Fruit fly (Drosophila melanogaster) whole organism, prepupa: ENCODE results near the gene PolI.

ENCODE experiments used
- CG10631 ChIP-seq: fragments of 200-800 bp; sonication (Bioruptor generic); optimal IDR thresholded peaks from 2 replicates; lab custom pipeline; 2016; ENCODE audit warnings: missing biosample characterization, missing genetic modification characterization
- CG10669 ChIP-seq: fragments of 200-800 bp; sonication (Bioruptor generic); optimal IDR thresholded peaks from 3 replicates; lab custom pipeline; 2018; ENCODE audit warnings: missing biosample characterization, mild to moderate bottlenecking, missing genetic modification characterization, moderate library complexity
- CG11294 ChIP-seq: fragments of 200-800 bp; sonication (Bioruptor generic); IDR thresholded peaks from 2 replicates; pipeline ENCODE4 v1.3.6; 2022; ENCODE audit warnings: missing biosample characterization, missing genetic modification characterization
- CG3032 ChIP-seq: fragments of 200-800 bp; optimal IDR thresholded peaks from 2 replicates; lab custom pipeline; 2019; ENCODE audit warnings: missing biosample characterization, mild to moderate bottlenecking, missing genetic modification characterization, moderate library complexity
- CG31627 ChIP-seq: fragments of 200-800 bp; sonication (Bioruptor generic); optimal IDR thresholded peaks from 3 replicates; lab custom pipeline; 2016; ENCODE audit warnings: missing biosample characterization, missing genetic modification characterization
- CG32006 ChIP-seq: fragments of 200-800 bp; sonication (Bioruptor generic); optimal IDR thresholded peaks from 3 replicates; lab custom pipeline; 2017; ENCODE audit warnings: missing biosample characterization, mild to moderate bottlenecking, missing genetic modification characterization
- CG34406 ChIP-seq: fragments of 200-800 bp; sonication (Bioruptor generic); optimal IDR thresholded peaks from 3 replicates; lab custom pipeline; 2016; ENCODE audit warnings: missing biosample characterization, missing genetic modification characterization
- CG4318 ChIP-seq: fragments of 200-800 bp; sonication (Bioruptor generic); optimal IDR thresholded peaks from 3 replicates; lab custom pipeline; 2017; ENCODE audit warnings: missing biosample characterization, mild to moderate bottlenecking, missing genetic modification characterization
- CG6792 ChIP-seq: fragments of 200-800 bp; sonication (Bioruptor generic); optimal IDR thresholded peaks from 3 replicates; lab custom pipeline; 2016; ENCODE audit warnings: missing biosample characterization, missing genetic modification characterization
- CG6854 ChIP-seq: fragments of 200-800 bp; sonication (Bioruptor generic); optimal IDR thresholded peaks from 2 replicates; lab custom pipeline; 2017; ENCODE audit warnings: missing biosample characterization, mild to moderate bottlenecking, missing genetic modification characterization
- CG7368 ChIP-seq: fragments of 200-800 bp; sonication (Bioruptor generic); optimal IDR thresholded peaks from 3 replicates; lab custom pipeline; 2016; ENCODE audit warnings: missing biosample characterization, missing genetic modification characterization
- CG8632 ChIP-seq: fragments of 200-800 bp; sonication (Bioruptor generic); optimal IDR thresholded peaks from 3 replicates; lab custom pipeline; 2016; ENCODE audit warnings: missing biosample characterization, missing genetic modification characterization
- CG9139 ChIP-seq: fragments of 200-800 bp; sonication (Bioruptor generic); optimal IDR thresholded peaks from 3 replicates; lab custom pipeline; 2017; ENCODE audit warnings: missing biosample characterization, mild to moderate bottlenecking, missing genetic modification characterization
- Eip93F ChIP-seq: fragments of 200-800 bp; sonication (Bioruptor generic); optimal IDR thresholded peaks from 2 replicates; lab custom pipeline; 2016; ENCODE audit warnings: missing biosample characterization, mild to moderate bottlenecking, missing genetic modification characterization
- Ets21C ChIP-seq: fragments of 200-800 bp; sonication (Bioruptor generic); optimal IDR thresholded peaks from 3 replicates; lab custom pipeline; 2016; ENCODE audit warnings: missing biosample characterization, missing genetic modification characterization
- Gug ChIP-seq: fragments of 200-800 bp; sonication (Bioruptor generic); IDR thresholded peaks from 2 replicates; pipeline ENCODE4 v1.3.6; 2022; ENCODE audit warnings: missing biosample characterization, missing genetic modification characterization
- Hr38 ChIP-seq: sonication (Bioruptor generic); optimal IDR thresholded peaks from 2 replicates; lab custom pipeline; 2016; ENCODE audit warnings: missing biosample characterization, missing genetic modification characterization
- Hr39 ChIP-seq: fragments of 200-800 bp; sonication (Bioruptor generic); optimal IDR thresholded peaks from 2 replicates; lab custom pipeline; 2016; ENCODE audit warnings: missing biosample characterization, missing genetic modification characterization
- Hr4 ChIP-seq: fragments of 200-800 bp; sonication (Bioruptor generic); optimal IDR thresholded peaks from 3 replicates; lab custom pipeline; 2016; ENCODE audit warnings: missing biosample characterization, missing genetic modification characterization
- Smox ChIP-seq: fragments of 200-800 bp; sonication (Bioruptor generic); optimal IDR thresholded peaks from 3 replicates; lab custom pipeline; 2016; ENCODE audit warnings: missing biosample characterization, missing genetic modification characterization
- Sox14 ChIP-seq: fragments of 200-800 bp; sonication (Bioruptor generic); optimal IDR thresholded peaks from 3 replicates; lab custom pipeline; 2016; ENCODE audit warnings: missing biosample characterization, missing genetic modification characterization
- Sox15 ChIP-seq: fragments of 200-800 bp; sonication (Bioruptor generic); optimal IDR thresholded peaks from 3 replicates; lab custom pipeline; 2016; ENCODE audit warnings: missing biosample characterization, missing genetic modification characterization
- achi ChIP-seq: fragments of 200-800 bp; sonication (Bioruptor generic); optimal IDR thresholded peaks from 3 replicates; lab custom pipeline; 2016; ENCODE audit warnings: missing biosample characterization, missing genetic modification characterization
- cyc ChIP-seq: fragments of 200-800 bp; sonication (Bioruptor generic); optimal IDR thresholded peaks from 3 replicates; lab custom pipeline; 2016; ENCODE audit warnings: missing biosample characterization, missing genetic modification characterization
- dac ChIP-seq: fragments of 200-800 bp; sonication (Bioruptor generic); optimal IDR thresholded peaks from 2 replicates; lab custom pipeline; 2017; ENCODE audit warnings: missing biosample characterization, mild to moderate bottlenecking, missing genetic modification characterization
- dsx ChIP-seq: fragments of 200-800 bp; optimal IDR thresholded peaks from 3 replicates; lab custom pipeline; 2019; ENCODE audit warnings: missing biosample characterization, mild to moderate bottlenecking, missing genetic modification characterization, moderate library complexity; ENCODE audit not compliant: poor library complexity, severe bottlenecking
- eg ChIP-seq: fragments of 200-800 bp; sonication (Bioruptor generic); IDR thresholded peaks from 3 replicates; pipeline ENCODE4 v1.3.6; 2022; ENCODE audit warnings: missing biosample characterization, missing genetic modification characterization
- fd59A ChIP-seq: fragments of 200-800 bp; sonication (Bioruptor generic); optimal IDR thresholded peaks from 2 replicates; lab custom pipeline; 2017; ENCODE audit warnings: missing biosample characterization, mild to moderate bottlenecking, missing genetic modification characterization, missing genetic modification reagents
- fkh ChIP-seq: fragments of 200-800 bp; sonication (Bioruptor generic); optimal IDR thresholded peaks from 3 replicates; lab custom pipeline; 2017; ENCODE audit warnings: missing biosample characterization, mild to moderate bottlenecking, missing genetic modification characterization, moderate library complexity
- pdm3 ChIP-seq: fragments of 200-800 bp; sonication (Bioruptor generic); optimal IDR thresholded peaks from 3 replicates; lab custom pipeline; 2016; ENCODE audit warnings: missing biosample characterization, missing genetic modification characterization
- spab ChIP-seq: fragments of 200-800 bp; sonication (Bioruptor generic); optimal IDR thresholded peaks from 2 replicates; lab custom pipeline; 2017; ENCODE audit warnings: missing biosample characterization, mild to moderate bottlenecking, missing genetic modification characterization, missing genetic modification reagents
- ss ChIP-seq, 2 experiments: fragments of 200-800 bp; sonication (Bioruptor generic); optimal IDR thresholded peaks; 2 replicates in 1 of 2; 3 replicates in 1 of 2; lab custom pipeline; 2017 to 2018; ENCODE audit warnings: mild to moderate bottlenecking in 2 of 2, missing biosample characterization in 2 of 2, missing genetic modification characterization in 2 of 2, moderate library complexity in 1 of 2
- svp ChIP-seq: fragments of 200-800 bp; sonication (Bioruptor generic); peaks from one replicate; lab custom pipeline; 2016; ENCODE audit warnings: missing biosample characterization, missing genetic modification characterization
- vri ChIP-seq: fragments of 200-800 bp; sonication (Bioruptor generic); optimal IDR thresholded peaks from 3 replicates; lab custom pipeline; 2016; ENCODE audit warnings: missing biosample characterization, mild to moderate bottlenecking, missing genetic modification characterization

PolI gene

dm6 chr3R:8197137-8197536, 36.2 kb upstream of the PolI start (continued):
- TF ChIP-seq Hr38 (no peak), Hr4 (GFP tag; lab: Kevin White, UChicago) (no peak), CG31627 (GFP tag; lab: Kevin White, UChicago) (peak; percentile 48)

dm6 chr3R:8198320-8198719, 35.0 kb upstream of the PolI start:
- no peak for TF ChIP-seq CG9139 (GFP tag; lab: Kevin White, UChicago)
- no peak for TF ChIP-seq CG4318
- no peak for TF ChIP-seq CG10669
- no peak for TF ChIP-seq CG10631 (GFP tag; lab: Kevin White, UChicago)
- TF ChIP-seq CG11294 (GFP tag; lab: Robert Waterston, UW): no peak
- no peak for TF ChIP-seq eg (GFP tag; lab: Robert Waterston, UW)
- no peak for TF ChIP-seq svp (GFP tag; lab: Kevin White, UChicago)
- TF ChIP-seq CG34406 (GFP tag; lab: Kevin White, UChicago): no peak
- no peak for TF ChIP-seq fkh (GFP tag; lab: Kevin White, UChicago)
- no peak for TF ChIP-seq CG32006 (GFP tag; lab: Kevin White, UChicago)
- TF ChIP-seq achi: no peak
- TF ChIP-seq CG3032 (tag; lab: Kevin White, UChicago): no peak
- TF ChIP-seq Smox: no peak
- TF ChIP-seq, all 60 proteins: peak for 0

- no peak for TF ChIP-seq pdm3 (GFP tag; lab: Kevin White, UChicago)
- no peak for TF ChIP-seq dac (GFP tag; lab: Kevin White, UChicago)
- no peak for TF ChIP-seq CG6792 (GFP tag; lab: Kevin White, UChicago)
- TF ChIP-seq Eip93F (GFP tag; lab: Kevin White, UChicago): no peak
- TF ChIP-seq CG4318: no peak
- TF ChIP-seq Gug: no peak
- no peak for TF ChIP-seq svp (GFP tag; lab: Kevin White, UChicago)
- no peak for TF ChIP-seq Hr39 (GFP tag; lab: Kevin White, UChicago)
- TF ChIP-seq dsx (GFP tag; lab: Kevin White, UChicago): no peak
- no peak for TF ChIP-seq CG34406 (GFP tag; lab: Kevin White, UChicago)
Observed at dm6 chr3R:8203367-8203766, 29.9 kb upstream of the PolI start.

- TF ChIP-seq Sox14 (GFP tag; lab: Kevin White, UChicago): no peak
- TF ChIP-seq cyc (GFP tag; lab: Kevin White, UChicago): no peak
- TF ChIP-seq CG31627 (GFP tag; lab: Kevin White, UChicago): no peak
- TF ChIP-seq Sox15 (GFP tag; lab: Kevin White, UChicago): no peak
- TF ChIP-seq fd59A (GFP tag; lab: Kevin White, UChicago): no peak
- no peak for TF ChIP-seq CG4318
- TF ChIP-seq CG8632 (GFP tag; lab: Kevin White, UChicago): no peak
Observed at dm6 chr3R:8204730-8205129, 28.6 kb upstream of the PolI start, which contains the start of gene CheA84a. TSS of gene CheA84a (minus strand) at chr3R:8204830.

- TF ChIP-seq spab (GFP tag; lab: Kevin White, UChicago): no peak
- TF ChIP-seq dac (GFP tag; lab: Kevin White, UChicago): no peak
- TF ChIP-seq vri (GFP tag; lab: Kevin White, UChicago): no peak
- no peak for TF ChIP-seq CG7368 (GFP tag; lab: Kevin White, UChicago)
- no peak for TF ChIP-seq CG10631 (GFP tag; lab: Kevin White, UChicago)
- no peak for TF ChIP-seq dsx (GFP tag; lab: Kevin White, UChicago)
- no peak for TF ChIP-seq ss (GFP tag; optimal IDR thresholded peaks at IDR 0.05; lab: Kevin White, UChicago)
- no peak for TF ChIP-seq Sox15 (GFP tag; lab: Kevin White, UChicago)
- no peak for TF ChIP-seq CG6854
- TF ChIP-seq Sox14 (GFP tag; lab: Kevin White, UChicago): no peak
- no peak for TF ChIP-seq Ets21C (GFP tag; lab: Kevin White, UChicago)
Observed at dm6 chr3R:8205292-8205893, 27.9 kb upstream of the PolI start.
